Fruit fly (Drosophila melanogaster) whole organism, embryonic: ENCODE measurements around the gene CG13829.

ENCODE experiments used
- Bdp1 ChIP-seq: fragments of 200-800 bp; sonication (Bioruptor generic); optimal IDR thresholded peaks from 3 replicates; lab custom pipeline; 2016; ENCODE audit warnings: missing biosample characterization, missing genetic modification characterization
- CG12236 ChIP-seq: fragments of 200-800 bp; sonication (Bioruptor generic); optimal IDR thresholded peaks from 2 replicates; lab custom pipeline; 2016; ENCODE audit warnings: missing biosample characterization, missing genetic modification characterization
- CG14710 ChIP-seq: fragments of 200-800 bp; sonication (Bioruptor generic); optimal IDR thresholded peaks from 3 replicates; lab custom pipeline; 2019; ENCODE audit warnings: missing biosample characterization, mild to moderate bottlenecking, missing genetic modification characterization, moderate library complexity
- CG15479 ChIP-seq: fragments of 200-800 bp; sonication (Bioruptor generic); optimal IDR thresholded peaks from 3 replicates; lab custom pipeline; 2019; ENCODE audit warnings: missing biosample characterization, mild to moderate bottlenecking, missing genetic modification characterization, moderate library complexity
- CG17361 ChIP-seq: fragments of 200-800 bp; sonication (Bioruptor generic); IDR thresholded peaks from 3 replicates; pipeline ENCODE4 v1.3.6; 2022; ENCODE audit warnings: missing biosample characterization, missing genetic modification characterization
- CG17612 ChIP-seq: fragments of 200-800 bp; sonication (Bioruptor generic); IDR thresholded peaks from 2 replicates; pipeline ENCODE4 v1.3.6; 2022; ENCODE audit warnings: missing biosample characterization, missing genetic modification characterization
- CG1792 ChIP-seq: fragments of 200-800 bp; sonication (Bioruptor generic); optimal IDR thresholded peaks from 2 replicates; lab custom pipeline; 2016; ENCODE audit warnings: missing biosample characterization, missing genetic modification characterization
- CG2129 ChIP-seq: fragments of 200-800 bp; sonication (Bioruptor generic); IDR thresholded peaks from 2 replicates; pipeline ENCODE4 v1.3.6; 2022; ENCODE audit warnings: missing biosample characterization, missing genetic modification characterization; ENCODE audit not compliant: partially characterized antibody
- CG2199 ChIP-seq: fragments of 200-800 bp; sonication (Bioruptor generic); IDR thresholded peaks from 3 replicates; pipeline ENCODE4 v1.3.6; 2022; ENCODE audit warnings: missing biosample characterization, missing genetic modification characterization
- CG3065 ChIP-seq: fragments of 200-800 bp; sonication (Bioruptor generic); optimal IDR thresholded peaks from 2 replicates; lab custom pipeline; 2016; ENCODE audit warnings: missing biosample characterization, missing genetic modification characterization
- CG34422 ChIP-seq: fragments of 200-800 bp; sonication (Bioruptor generic); IDR thresholded peaks from 3 replicates; pipeline ENCODE4 v1.3.6; 2022; ENCODE audit warnings: missing biosample characterization, missing genetic modification characterization
- CG42726 ChIP-seq: fragments of 200-800 bp; sonication (Bioruptor generic); IDR thresholded peaks from 2 replicates; pipeline ENCODE4 v1.3.6; 2022; ENCODE audit warnings: missing biosample characterization, missing genetic modification characterization; ENCODE audit not compliant: partially characterized antibody
- CG5953 ChIP-seq: fragments of 200-800 bp; sonication (Bioruptor generic); IDR thresholded peaks from 2 replicates; pipeline ENCODE4 v1.3.6; 2022; ENCODE audit warnings: missing biosample characterization, missing genetic modification characterization
- CG6683 ChIP-seq: fragments of 200-800 bp; sonication (Bioruptor generic); optimal IDR thresholded peaks from 2 replicates; lab custom pipeline; 2017; ENCODE audit warnings: missing biosample characterization, mild to moderate bottlenecking, missing genetic modification characterization, missing genetic modification reagents
- CG7271 ChIP-seq: fragments of 200-800 bp; sonication (Bioruptor generic); optimal IDR thresholded peaks from 2 replicates; lab custom pipeline; 2018; ENCODE audit warnings: missing biosample characterization, mild to moderate bottlenecking, missing genetic modification characterization, moderate library complexity
- CG8359 ChIP-seq: fragments of 200-800 bp; sonication (Bioruptor generic); optimal IDR thresholded peaks from 2 replicates; lab custom pipeline; 2017; ENCODE audit warnings: missing biosample characterization, mild to moderate bottlenecking, missing genetic modification characterization, borderline replicate concordance
- CG8924 ChIP-seq: fragments of 200-800 bp; optimal IDR thresholded peaks from 3 replicates; lab custom pipeline; 2019; ENCODE audit warnings: missing biosample characterization, mild to moderate bottlenecking, missing genetic modification characterization, moderate library complexity
- CTCF ChIP-seq: fragments of 200-800 bp; sonication (Bioruptor generic); optimal IDR thresholded peaks from 2 replicates; lab custom pipeline; 2017; ENCODE audit warnings: missing biosample characterization, mild to moderate bottlenecking, missing genetic modification characterization, moderate library complexity
- Dbx ChIP-seq: fragments of 200-800 bp; sonication (Bioruptor generic); IDR thresholded peaks from 3 replicates; pipeline ENCODE4 v1.3.6; 2022; ENCODE audit warnings: missing biosample characterization, missing genetic modification characterization
- Drgx ChIP-seq: fragments of 200-800 bp; sonication (Bioruptor generic); IDR thresholded peaks from 2 replicates; pipeline ENCODE4 v1.3.6; 2022; ENCODE audit warnings: missing biosample characterization, missing genetic modification characterization
- Elba2 ChIP-seq: fragments of 200-800 bp; sonication (Bioruptor generic); optimal IDR thresholded peaks from 3 replicates; lab custom pipeline; 2016; ENCODE audit warnings: missing biosample characterization, missing genetic modification characterization
- Ets97D ChIP-seq: fragments of 200-800 bp; sonication (Bioruptor generic); optimal IDR thresholded peaks from 3 replicates; lab custom pipeline; 2016; ENCODE audit warnings: missing biosample characterization, missing genetic modification characterization
- GATAe ChIP-seq: fragments of 200-800 bp; sonication (Bioruptor generic); conservative IDR thresholded peaks from 2 replicates; pipeline ENCODE4 v1.3.6; 2022; ENCODE audit warnings: missing biosample characterization, missing genetic modification characterization
- HmgZ ChIP-seq: fragments of 200-800 bp; sonication (Bioruptor generic); optimal IDR thresholded peaks from 2 replicates; lab custom pipeline; 2018; ENCODE audit warnings: missing biosample characterization, mild to moderate bottlenecking, missing genetic modification characterization
- Jarid2 ChIP-seq: fragments of 200-800 bp; sonication (Bioruptor generic); optimal IDR thresholded peaks from 3 replicates; lab custom pipeline; 2017; ENCODE audit warnings: mild to moderate bottlenecking, missing biosample characterization, missing genetic modification reagents, missing genetic modification characterization
- Lhr ChIP-seq: fragments of 200-800 bp; sonication (Bioruptor generic); optimal IDR thresholded peaks from 3 replicates; lab custom pipeline; 2017; ENCODE audit warnings: mild to moderate bottlenecking, missing biosample characterization, missing genetic modification reagents, missing genetic modification characterization
- Myb ChIP-seq: fragments of 200-800 bp; sonication (Bioruptor generic); optimal IDR thresholded peaks from 2 replicates; lab custom pipeline; 2016; ENCODE audit warnings: missing biosample characterization, missing genetic modification characterization
- Sry-δ ChIP-seq: fragments of 200-800 bp; sonication (Bioruptor generic); optimal IDR thresholded peaks from 2 replicates; lab custom pipeline; 2016; ENCODE audit warnings: missing biosample characterization, missing genetic modification characterization
- abd-A ChIP-seq: fragments of 200-800 bp; sonication (Bioruptor generic); optimal IDR thresholded peaks from 3 replicates; lab custom pipeline; 2019; ENCODE audit warnings: missing biosample characterization, mild to moderate bottlenecking, missing genetic modification characterization, moderate library complexity
- ase ChIP-seq: fragments of 200-800 bp; sonication (Bioruptor generic); IDR thresholded peaks from 3 replicates; pipeline ENCODE4 v1.3.6; 2022; ENCODE audit warnings: missing biosample characterization, missing genetic modification characterization
- bbx ChIP-seq: fragments of 200-800 bp; sonication (Bioruptor generic); IDR thresholded peaks from 2 replicates; pipeline ENCODE4 v1.3.6; 2022; ENCODE audit warnings: missing biosample characterization, missing genetic modification characterization; ENCODE audit not compliant: partially characterized antibody
- caup ChIP-seq: fragments of 200-800 bp; sonication (Bioruptor generic); optimal IDR thresholded peaks from 3 replicates; lab custom pipeline; 2017; ENCODE audit warnings: missing biosample characterization, mild to moderate bottlenecking, missing genetic modification characterization, moderate library complexity; ENCODE audit not compliant: severe bottlenecking
- cg ChIP-seq: fragments of 200-800 bp; sonication (Bioruptor generic); optimal IDR thresholded peaks from 3 replicates; lab custom pipeline; 2019; ENCODE audit warnings: missing biosample characterization, mild to moderate bottlenecking, missing genetic modification characterization, moderate library complexity
- eve ChIP-seq, 2 experiments: fragments of >200 bp; optimal IDR thresholded peaks; 2 replicates each; lab custom pipeline; 2017; ENCODE audit warnings: missing biosample characterization in 2 of 2, missing genetic modification characterization in 2 of 2
- fd102C ChIP-seq: fragments of 200-800 bp; sonication (Bioruptor generic); optimal IDR thresholded peaks from 2 replicates; lab custom pipeline; 2018; ENCODE audit warnings: missing biosample characterization, mild to moderate bottlenecking, missing genetic modification characterization, moderate library complexity
- fd64A ChIP-seq: fragments of 200-800 bp; sonication (Bioruptor generic); optimal IDR thresholded peaks from 3 replicates; lab custom pipeline; 2018; ENCODE audit warnings: missing biosample characterization, mild to moderate bottlenecking, missing genetic modification characterization
- ham ChIP-seq: fragments of 200-800 bp; sonication (Bioruptor generic); IDR thresholded peaks from 2 replicates; pipeline ENCODE4 v1.3.6; 2022; ENCODE audit warnings: missing biosample characterization, missing genetic modification characterization
- jing ChIP-seq: fragments of 200-800 bp; sonication (Bioruptor generic); optimal IDR thresholded peaks from 2 replicates; lab custom pipeline; 2018; ENCODE audit warnings: missing biosample characterization, mild to moderate bottlenecking, missing genetic modification characterization
- lmd ChIP-seq: fragments of 200-800 bp; sonication (Bioruptor generic); IDR thresholded peaks from 2 replicates; pipeline ENCODE4 v1.3.6; 2022; ENCODE audit warnings: missing biosample characterization, missing genetic modification characterization
- lola ChIP-seq, 3 experiments: fragments of >200 bp in 2 of 3; fragments of 200-800 bp in 1 of 3; sonication (Bioruptor generic) in 1 of 3; optimal IDR thresholded peaks; 2 replicates each; lab custom pipeline; 2017 to 2019; ENCODE audit warnings: missing biosample characterization in 3 of 3, missing genetic modification characterization in 3 of 3, mild to moderate bottlenecking in 1 of 3, moderate library complexity in 1 of 3
- ranshi ChIP-seq: fragments of 200-800 bp; sonication (Bioruptor generic); IDR thresholded peaks from 2 replicates; pipeline ENCODE4 v1.3.6; 2022; ENCODE audit warnings: missing biosample characterization, missing genetic modification characterization
- rib ChIP-seq: fragments of 200-800 bp; sonication (Bioruptor generic); IDR thresholded peaks from 2 replicates; pipeline ENCODE4 v1.3.6; 2022; ENCODE audit warnings: missing biosample characterization, missing genetic modification characterization
- ro ChIP-seq: fragments of 200-800 bp; sonication (Bioruptor generic); IDR thresholded peaks from 2 replicates; pipeline ENCODE4 v1.3.6; 2022; ENCODE audit warnings: missing biosample characterization, missing genetic modification characterization
- scrt ChIP-seq: fragments of 200-800 bp; sonication (Bioruptor generic); optimal IDR thresholded peaks from 2 replicates; lab custom pipeline; 2018; ENCODE audit warnings: missing biosample characterization, mild to moderate bottlenecking, missing genetic modification characterization, moderate library complexity
- shn ChIP-seq: fragments of 200-800 bp; sonication (Bioruptor generic); optimal IDR thresholded peaks from 3 replicates; lab custom pipeline; 2016; ENCODE audit warnings: missing biosample characterization, missing genetic modification characterization
- sqz ChIP-seq: fragments of 200-800 bp; sonication (Bioruptor generic); optimal IDR thresholded peaks from 3 replicates; lab custom pipeline; 2018; ENCODE audit warnings: missing biosample characterization, mild to moderate bottlenecking, missing genetic modification characterization
- tx ChIP-seq: fragments of 200-800 bp; sonication (Bioruptor generic); optimal IDR thresholded peaks from 2 replicates; lab custom pipeline; 2016; ENCODE audit warnings: missing biosample characterization, missing genetic modification characterization
- zen ChIP-seq: fragments of 200-800 bp; sonication (Bioruptor generic); optimal IDR thresholded peaks from 3 replicates; lab custom pipeline; 2018; ENCODE audit warnings: missing biosample characterization, mild to moderate bottlenecking, missing genetic modification characterization, moderate library complexity
- zfh1 ChIP-seq: fragments of 200-800 bp; sonication (Bioruptor generic); IDR thresholded peaks from 3 replicates; pipeline ENCODE4 v1.3.6; 2022; ENCODE audit warnings: missing biosample characterization, missing genetic modification characterization
- zfh2 ChIP-seq: fragments of 200-800 bp; sonication (Bioruptor generic); optimal IDR thresholded peaks from 2 replicates; lab custom pipeline; 2016; ENCODE audit warnings: missing biosample characterization, missing genetic modification characterization

Gene CG13829

dm6 chr3R:23112680-23113362 is 48.3 kb downstream of the CG13829 start, which contains the start of gene Cow (continued):
- TF ChIP-seq zfh2 (GFP tag; lab: Kevin White, UChicago) (peak; percentile 50), CG2199 (GFP tag; lab: Robert Waterston, UW) (no peak), ase (GFP tag; lab: Robert Waterston, UW) (peak; percentile 24; the same call in 1 of the 3 replicates), Sry-δ (GFP tag; lab: Kevin White, UChicago) (peak; percentile 26), scrt (GFP tag; lab: Kevin White, UChicago) (peak; percentile 73), Lhr (no peak), jing (no peak), rib (GFP tag; lab: Robert Waterston, UW) (no peak), GATAe (GFP tag; lab: Robert Waterston, UW) (no peak), lola (GFP tag; optimal IDR thresholded peaks at IDR 0.05; lab: Kevin White, UChicago) (no peak), Bdp1 (GFP tag; lab: Kevin White, UChicago) (peak; percentile 42), Myb (peak; percentile 32), CG8359 (GFP tag; lab: Kevin White, UChicago) (no peak), HmgZ (tag; lab: Kevin White, UChicago) (peak; percentile 61), abd-A (tag; lab: Kevin White, UChicago) (no peak), caup (peak; percentile 78), ro (GFP tag; lab: Robert Waterston, UW) (peak; percentile 30), lmd (GFP tag; lab: Robert Waterston, UW) (peak; percentile 66), fd102C (GFP tag; lab: Kevin White, UChicago) (no peak), CG2129 (GFP tag; lab: Robert Waterston, UW) (no peak), CG14710 (tag; lab: Kevin White, UChicago) (no peak), eve (GFP tag; optimal IDR thresholded peaks at IDR 0.05; lab: Kevin White, UChicago) (no peak), Ets97D (GFP tag; lab: Kevin White, UChicago) (no peak), ranshi (GFP tag; lab: Robert Waterston, UW) (peak; percentile 51; the same call in 1 of the 2 replicates), CG5953 (no peak), sqz (GFP tag; lab: Kevin White, UChicago) (no peak), ham (GFP tag; lab: Robert Waterston, UW) (no peak), CG1792 (GFP tag; lab: Kevin White, UChicago) (no peak), zen (tag; lab: Kevin White, UChicago) (no peak), Jarid2 (GFP tag; lab: Kevin White, UChicago) (peak; percentile 6), Drgx (GFP tag; lab: Robert Waterston, UW) (peak; percentile 32; the same call in 1 of the 2 replicates), Dbx (GFP tag; lab: Robert Waterston, UW) (peak; percentile 84), CG17361 (peak; percentile 41; the same call in 1 of the 3 replicates), CTCF (GFP tag; lab: Kevin White, UChicago) (no peak), CG3065 (GFP tag; lab: Kevin White, UChicago) (no peak), bbx (GFP tag; lab: Robert Waterston, UW) (no peak), shn (GFP tag; lab: Kevin White, UChicago) (no peak), CG12236 (GFP tag; lab: Kevin White, UChicago) (no peak), CG17612 (GFP tag; lab: Robert Waterston, UW) (0 out of 2 replicates have a peak, but pooled peaks have one; percentile 16), CG7271 (tag; lab: Kevin White, UChicago) (no peak), CG42726 (no peak), CG34422 (GFP tag; lab: Robert Waterston, UW) (peak; percentile 43; the same call in 1 of the 3 replicates), Elba2 (GFP tag; lab: Kevin White, UChicago) (no peak), CG6683 (GFP tag; lab: Kevin White, UChicago) (peak; percentile 80), tx (GFP tag; lab: Kevin White, UChicago) (peak; percentile 11), CG15479 (GFP tag; lab: Kevin White, UChicago) (no peak), cg (GFP tag; lab: Kevin White, UChicago) (no peak), zfh1 (GFP tag; lab: Robert Waterston, UW) (peak; percentile 56; the same call in 2 of the 3 replicates), fd64A (no peak), CG8924 (tag; lab: Kevin White, UChicago) (peak; percentile 55)
